Worm (Caenorhabditis elegans): Measurements from ENCODE around the gene hlh-34.

DNA sequence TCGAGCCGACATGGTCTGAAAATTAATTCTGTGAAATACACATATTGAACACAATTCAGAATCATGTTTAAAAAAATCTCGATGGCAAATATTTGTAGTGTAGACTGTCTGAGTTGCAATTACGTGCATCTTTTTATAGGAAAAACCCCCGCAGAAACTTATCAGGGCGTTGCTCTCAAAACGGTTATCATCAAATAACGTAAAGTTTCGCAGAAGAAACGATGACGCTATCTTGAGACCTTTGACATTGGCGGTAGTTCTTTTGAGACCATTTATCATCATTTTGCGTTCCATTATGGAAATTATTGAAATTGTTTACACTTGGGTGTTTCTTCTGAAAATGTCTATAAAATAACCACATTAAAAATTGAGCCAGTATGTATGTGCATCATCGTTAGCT, 23.6 kb upstream of the hlh-34 start, which contains the start of gene dct-17:
- no peak for TF ChIP-seq ama-1 (optimal IDR thresholded peaks at IDR 0.05)
- TF ChIP-seq B0310.2 (tag; optimal IDR thresholded peaks at IDR 0.05), result no peak
- TF ChIP-seq hnd-1 (tag; optimal IDR thresholded peaks at IDR 0.05), result no peak
- TF ChIP-seq ceh-13 (GFP tag; optimal IDR thresholded peaks at IDR 0.05), result no peak
- no peak for TF ChIP-seq ets-7 (tag; optimal IDR thresholded peaks at IDR 0.05)
